Fruit fly (Drosophila melanogaster): ENCODE results near the gene Tsp26A.

- no peak for TF ChIP-seq Hmx (GFP tag; optimal IDR thresholded peaks at IDR 0.05)
- no peak for TF ChIP-seq emc (GFP tag; optimal IDR thresholded peaks at IDR 0.05)
- TF ChIP-seq CG12299 (tag; optimal IDR thresholded peaks at IDR 0.05), result no peak
- TF ChIP-seq knrl (GFP tag; IDR thresholded peaks at IDR 0.05; ENCODE audit: partially characterized antibody), result no peak
- no peak for TF ChIP-seq schlank (tag; optimal IDR thresholded peaks at IDR 0.05)
- no peak for TF ChIP-seq bab2 (GFP tag; optimal IDR thresholded peaks at IDR 0.05)
These were observed 38.7 kb upstream of the Tsp26A start for dm6 chr2L:5961169-5961918.
